Worm (Caenorhabditis elegans): Measurements from ENCODE around the gene T03F6.6.

DNA sequence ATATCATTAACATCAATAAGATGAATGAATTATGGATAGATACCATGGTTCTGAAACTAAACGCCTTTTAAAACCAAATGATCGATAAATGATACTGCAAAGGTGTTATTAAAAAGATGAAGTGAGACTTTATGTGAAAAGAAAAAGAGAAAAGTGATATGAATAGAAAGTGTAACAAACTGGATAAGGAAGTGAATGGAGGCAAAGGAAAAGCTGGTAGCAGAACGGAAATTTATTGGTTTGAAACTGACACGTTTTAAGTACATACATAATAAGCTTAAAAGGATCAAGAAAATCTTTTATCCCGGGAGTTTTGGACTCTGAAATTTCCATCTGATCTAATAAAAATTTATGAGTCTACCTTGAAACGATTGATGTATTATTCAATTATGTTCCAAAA lies 49.6 kb upstream of the T03F6.6 start, which contains the start of gene bli-5:
- TF ChIP-seq blmp-1 (tag; optimal IDR thresholded peaks at IDR 0.05), result no peak
- no peak for TF ChIP-seq zip-4 (GFP tag; optimal IDR thresholded peaks at IDR 0.05)
- TF ChIP-seq ztf-11 (tag; optimal IDR thresholded peaks at IDR 0.05), result no peak
- TF ChIP-seq lsy-2 (tag; optimal IDR thresholded peaks at IDR 0.05), result no peak
- no peak for TF ChIP-seq mef-2 (tag; optimal IDR thresholded peaks at IDR 0.05)
- no peak for TF ChIP-seq fos-1 (tag; optimal IDR thresholded peaks at IDR 0.05)

Measured in whole organism, L1 larva.